Worm (Caenorhabditis elegans) whole organism, L1 larva: ENCODE measurements around the gene tkt-1.

Source experiments
- C16A3.4 ChIP-seq: fragments of 150-350 bp; optimal IDR thresholded peaks from 2 replicates; lab custom pipeline; 2014; ENCODE audit warnings: missing biosample characterization, missing genetic modification characterization
- F16B12.6 ChIP-seq: fragments of 150-350 bp; optimal IDR thresholded peaks from 2 replicates; lab custom pipeline; 2014; ENCODE audit warnings: missing biosample characterization, missing genetic modification characterization
- Y116A8C.19 ChIP-seq: sonication (generic microtip); optimal IDR thresholded peaks from 2 replicates; lab custom pipeline; 2016; ENCODE audit warnings: missing compliant biosample characterization, missing genetic modification characterization, borderline replicate concordance
- alr-1 ChIP-seq: fragments of 200-800 bp; sonication (Bioruptor generic); optimal IDR thresholded peaks from 2 replicates; lab custom pipeline; 2018; ENCODE audit warnings: borderline replicate concordance, mild to moderate bottlenecking, missing genetic modification characterization, missing compliant biosample characterization
- ama-1 ChIP-seq: fragments of 150-350 bp; optimal IDR thresholded peaks from 2 replicates; lab custom pipeline; 2014
- ceh-8 ChIP-seq: fragments of 200-800 bp; sonication (Bioruptor generic); optimal IDR thresholded peaks from 2 replicates; lab custom pipeline; 2018; ENCODE audit warnings: mild to moderate bottlenecking, missing genetic modification characterization, moderate library complexity, missing compliant biosample characterization
- ceh-82 ChIP-seq, 3 experiments: fragments of 150-350 bp in 1 of 3; sonication (generic microtip) in 2 of 3; optimal IDR thresholded peaks; 2 replicates each; lab custom pipeline; 2014 to 2017; ENCODE audit warnings: missing biosample characterization in 3 of 3, missing genetic modification characterization in 3 of 3
- ceh-88 ChIP-seq: fragments of 200-800 bp; sonication (Bioruptor generic); IDR thresholded peaks from 2 replicates; pipeline ENCODE4 v1.3.6; 2022; ENCODE audit warnings: missing genetic modification characterization, missing compliant biosample characterization
- ces-1 ChIP-seq: fragments of 150-350 bp; optimal IDR thresholded peaks from 2 replicates; lab custom pipeline; 2014; ENCODE audit warnings: missing biosample characterization, missing genetic modification reagents, missing genetic modification characterization
- dsc-1 ChIP-seq: sonication (generic microtip); optimal IDR thresholded peaks from 2 replicates; lab custom pipeline; 2016; ENCODE audit warnings: mild to moderate bottlenecking, missing genetic modification characterization, missing compliant biosample characterization
- efl-1 ChIP-seq, 4 experiments: fragments of 150-350 bp; optimal IDR thresholded peaks in 3 of 4; peaks in 1 of 4; 1 replicate in 1 of 4; 2 replicates in 3 of 4; lab custom pipeline; 2014; ENCODE audit warnings: missing biosample characterization in 2 of 4, missing genetic modification characterization in 2 of 4, missing genetic modification reagents in 2 of 4
- efl-3 ChIP-seq: fragments of 200-800 bp; sonication (Bioruptor generic); optimal IDR thresholded peaks from 2 replicates; lab custom pipeline; 2018; ENCODE audit warnings: mild to moderate bottlenecking, missing genetic modification characterization, missing compliant biosample characterization
- egl-27 ChIP-seq, 2 experiments: fragments of 150-350 bp in 1 of 2; sonication (generic microtip); optimal IDR thresholded peaks; 3 replicates each; lab custom pipeline; 2017 to 2018; ENCODE audit warnings: missing biosample characterization in 2 of 2, missing genetic modification characterization in 2 of 2, missing genetic modification reagents in 2 of 2
- elt-2 ChIP-seq: sonication (generic microtip); optimal IDR thresholded peaks from 2 replicates; lab custom pipeline; 2016; ENCODE audit warnings: missing genetic modification characterization, mild to moderate bottlenecking, inconsistent platforms, missing compliant biosample characterization, missing genetic modification reagents
- ets-5 ChIP-seq: fragments of 200-800 bp; sonication (Bioruptor generic); IDR thresholded peaks from 2 replicates; pipeline ENCODE4 v1.3.6; 2022; ENCODE audit warnings: missing genetic modification characterization, missing compliant biosample characterization
- fkh-10 ChIP-seq: sonication (generic microtip); optimal IDR thresholded peaks from 2 replicates; lab custom pipeline; 2017; ENCODE audit warnings: missing biosample characterization, missing genetic modification reagents, missing genetic modification characterization
- fkh-4 ChIP-seq: sonication (generic microtip); optimal IDR thresholded peaks from 2 replicates; lab custom pipeline; 2016; ENCODE audit warnings: missing compliant biosample characterization, missing genetic modification characterization, borderline replicate concordance
- fkh-8 ChIP-seq: sonication (generic microtip); optimal IDR thresholded peaks from 2 replicates; lab custom pipeline; 2016; ENCODE audit warnings: mild to moderate bottlenecking, missing genetic modification characterization, missing compliant biosample characterization
- fos-1 ChIP-seq: fragments of 150-350 bp; optimal IDR thresholded peaks from 2 replicates; lab custom pipeline; 2014; ENCODE audit warnings: missing biosample characterization, missing genetic modification characterization
- grh-1 ChIP-seq: fragments of 200-800 bp; sonication (Bioruptor generic); IDR thresholded peaks from 2 replicates; pipeline ENCODE4 v1.3.6; 2022; ENCODE audit warnings: missing genetic modification reagents, missing genetic modification characterization, missing compliant biosample characterization
- hpl-2 ChIP-seq: fragments of 150-350 bp; optimal IDR thresholded peaks from 2 replicates; lab custom pipeline; 2014; ENCODE audit warnings: missing biosample characterization, missing genetic modification reagents, missing genetic modification characterization
- isw-1 ChIP-seq: fragments of 200-800 bp; sonication (Bioruptor generic); IDR thresholded peaks from 2 replicates; pipeline ENCODE4 v1.3.6; 2022; ENCODE audit warnings: missing genetic modification characterization, missing compliant biosample characterization
- lin-14 ChIP-seq: fragments of 200-800 bp; sonication (Bioruptor generic); optimal IDR thresholded peaks from 2 replicates; lab custom pipeline; 2018; ENCODE audit warnings: mild to moderate bottlenecking, missing genetic modification characterization, moderate library complexity, missing compliant biosample characterization
- lin-39 ChIP-seq: fragments of 150-350 bp; optimal IDR thresholded peaks from 2 replicates; lab custom pipeline; 2014; ENCODE audit warnings: missing biosample characterization, missing genetic modification reagents, missing genetic modification characterization
- lir-3 ChIP-seq: sonication (generic microtip); optimal IDR thresholded peaks from 2 replicates; lab custom pipeline; 2016; ENCODE audit warnings: mild to moderate bottlenecking, missing genetic modification characterization, moderate library complexity, missing compliant biosample characterization; ENCODE audit not compliant: poor library complexity
- lsy-2 ChIP-seq, 2 experiments: fragments of 150-350 bp; optimal IDR thresholded peaks; 2 replicates each; lab custom pipeline; 2014; ENCODE audit warnings: missing biosample characterization in 2 of 2, missing genetic modification characterization in 2 of 2
- mab-9 ChIP-seq: fragments of 200-800 bp; sonication (Bioruptor generic); IDR thresholded peaks from 2 replicates; pipeline ENCODE4 v1.3.6; 2022; ENCODE audit warnings: missing genetic modification reagents, missing genetic modification characterization, missing compliant biosample characterization
- mdl-1 ChIP-seq, 2 experiments: fragments of 150-350 bp; optimal IDR thresholded peaks; 2 replicates each; lab custom pipeline; 2014 to 2017; ENCODE audit warnings: missing biosample characterization in 2 of 2, missing genetic modification characterization in 2 of 2, inconsistent platforms in 1 of 2
- nhr-11 ChIP-seq: fragments of 150-350 bp; optimal IDR thresholded peaks from 2 replicates; lab custom pipeline; 2014; ENCODE audit warnings: missing biosample characterization, missing genetic modification characterization
- nhr-12 ChIP-seq: sonication (generic microtip); optimal IDR thresholded peaks from 2 replicates; lab custom pipeline; 2017; ENCODE audit warnings: missing biosample characterization, missing genetic modification characterization
- nhr-19 ChIP-seq: fragments of 200-800 bp; sonication (Bioruptor generic); conservative IDR thresholded peaks from 2 replicates; pipeline ENCODE4 v1.3.6; 2022; ENCODE audit warnings: missing genetic modification characterization, missing compliant biosample characterization
- nhr-20 ChIP-seq: sonication (generic microtip); optimal IDR thresholded peaks from 2 replicates; lab custom pipeline; 2016; ENCODE audit warnings: mild to moderate bottlenecking, missing genetic modification characterization, missing compliant biosample characterization
- nhr-237 ChIP-seq: fragments of 150-350 bp; optimal IDR thresholded peaks from 2 replicates; lab custom pipeline; 2014; ENCODE audit warnings: missing biosample characterization, missing genetic modification characterization
- nhr-28 ChIP-seq: fragments of 150-350 bp; optimal IDR thresholded peaks from 2 replicates; lab custom pipeline; 2014; ENCODE audit warnings: missing biosample characterization, missing genetic modification characterization
- nhr-71 ChIP-seq: sonication (generic microtip); optimal IDR thresholded peaks from 2 replicates; lab custom pipeline; 2016; ENCODE audit warnings: mild to moderate bottlenecking, missing genetic modification characterization, moderate library complexity, missing compliant biosample characterization
- nhr-77 ChIP-seq: fragments of 150-350 bp; optimal IDR thresholded peaks from 2 replicates; lab custom pipeline; 2014; ENCODE audit warnings: missing biosample characterization, missing genetic modification characterization
- nhr-84 ChIP-seq: sonication (generic microtip); optimal IDR thresholded peaks from 2 replicates; lab custom pipeline; 2017; ENCODE audit warnings: missing biosample characterization, missing genetic modification characterization
- pag-3 ChIP-seq: sonication (generic microtip); optimal IDR thresholded peaks from 2 replicates; lab custom pipeline; 2017; ENCODE audit warnings: missing genetic modification characterization, mild to moderate bottlenecking, missing compliant biosample characterization, antibody characterized with exemption, borderline replicate concordance; ENCODE audit not compliant: insufficient read depth
- pqm-1 ChIP-seq: sonication (generic microtip); optimal IDR thresholded peaks from 3 replicates; lab custom pipeline; 2017; ENCODE audit warnings: missing biosample characterization, missing genetic modification characterization
- skn-1 ChIP-seq: fragments of 150-350 bp; optimal IDR thresholded peaks from 2 replicates; lab custom pipeline; 2014; ENCODE audit warnings: missing biosample characterization, missing genetic modification characterization
- snpc-4 ChIP-seq: fragments of 150-350 bp; optimal IDR thresholded peaks from 2 replicates; lab custom pipeline; 2014; ENCODE audit warnings: missing biosample characterization, missing genetic modification characterization
- sptf-1 ChIP-seq: fragments of 150-350 bp; optimal IDR thresholded peaks from 2 replicates; lab custom pipeline; 2014; ENCODE audit warnings: missing biosample characterization, missing genetic modification characterization
- sup-37 ChIP-seq: fragments of 200-800 bp; sonication (Bioruptor generic); optimal IDR thresholded peaks from 2 replicates; lab custom pipeline; 2018; ENCODE audit warnings: mild to moderate bottlenecking, missing genetic modification characterization, missing compliant biosample characterization
- tbx-2 ChIP-seq: sonication (generic microtip); optimal IDR thresholded peaks from 2 replicates; lab custom pipeline; 2016; ENCODE audit warnings: missing genetic modification characterization, missing compliant biosample characterization
- tlp-1 ChIP-seq: fragments of 150-350 bp; optimal IDR thresholded peaks from 2 replicates; lab custom pipeline; 2014; ENCODE audit warnings: missing biosample characterization, missing genetic modification characterization
- unc-130 ChIP-seq: fragments of 150-350 bp; optimal IDR thresholded peaks from 2 replicates; lab custom pipeline; 2017; ENCODE audit warnings: missing biosample characterization, missing genetic modification characterization, inconsistent platforms
- unc-30 ChIP-seq: sonication (generic microtip); optimal IDR thresholded peaks from 2 replicates; lab custom pipeline; 2017; ENCODE audit warnings: missing biosample characterization, missing genetic modification characterization
- unc-98 ChIP-seq: fragments of 200-800 bp; sonication (Bioruptor generic); IDR thresholded peaks from 2 replicates; pipeline ENCODE4 v1.3.6; 2022; ENCODE audit warnings: missing genetic modification characterization, missing compliant biosample characterization
- zip-4 ChIP-seq: fragments of 200-800 bp; sonication (Bioruptor generic); optimal IDR thresholded peaks from 2 replicates; lab custom pipeline; 2018; ENCODE audit warnings: mild to moderate bottlenecking, missing genetic modification characterization, moderate library complexity, missing compliant biosample characterization
- ztf-11 ChIP-seq, 2 experiments: sonication (generic microtip); optimal IDR thresholded peaks; 2 replicates each; lab custom pipeline; 2016 to 2017; ENCODE audit warnings: missing genetic modification characterization in 2 of 2, missing biosample characterization in 1 of 2, missing compliant biosample characterization in 1 of 2
- ztf-4 ChIP-seq: fragments of 150-350 bp; optimal IDR thresholded peaks from 2 replicates; lab custom pipeline; 2014; ENCODE audit warnings: missing biosample characterization, missing genetic modification characterization

The tkt-1 gene

ce11 chrIV:10284194-10284910, 40.9 kb downstream of the tkt-1 start, which contains the start of gene rad-51 (continued):
- TF ChIP-seq ceh-82 (tag; optimal IDR thresholded peaks at IDR 0.05; lab: Kevin White, UChicago): peak in 2 of 3 experiments; percentile 55 to 75
- TF ChIP-seq dsc-1: no peak
- peak; percentile 2 for TF ChIP-seq fkh-10 (GFP tag; lab: Kevin White, UChicago)
- peak; percentile 46 for TF ChIP-seq skn-1 (tag; lab: Kevin White, UChicago)
- TF ChIP-seq efl-3 (GFP tag; lab: Kevin White, UChicago): no peak
- peak in 1 of 2 experiments; percentile 76 for TF ChIP-seq mdl-1 (tag; optimal IDR thresholded peaks at IDR 0.05; lab: Kevin White, UChicago)
- no peak for TF ChIP-seq lin-39 (tag; lab: Kevin White, UChicago)
- TF ChIP-seq unc-130: no peak
- no peak for TF ChIP-seq zip-4 (GFP tag; lab: Kevin White, UChicago)
- TF ChIP-seq nhr-12 (tag; lab: Kevin White, UChicago): no peak
- peak; percentile 57 to 89 for TF ChIP-seq efl-1 (optimal IDR thresholded peaks at IDR 0.05; lab: Kevin White, UChicago)
- peak; percentile 86 to 98 for TF ChIP-seq efl-1 (GFP tag; optimal IDR thresholded peaks at IDR 0.05 in 1 of 2; lab: Kevin White, UChicago)
- TF ChIP-seq grh-1: no peak
- peak; percentile 34 for TF ChIP-seq pag-3 (tag; lab: Kevin White, UChicago)
- no peak for TF ChIP-seq mab-9 (GFP tag; lab: Robert Waterston, UW)
- peak; percentile 68 for TF ChIP-seq nhr-71 (tag; lab: Kevin White, UChicago)
- peak; percentile 16 for TF ChIP-seq ceh-8 (GFP tag; lab: Kevin White, UChicago)
- peak; percentile 51 for TF ChIP-seq fkh-8 (tag; lab: Kevin White, UChicago)
- peak; percentile 97 for TF ChIP-seq lin-14 (GFP tag; lab: Kevin White, UChicago)
- no peak for TF ChIP-seq alr-1 (tag; lab: Kevin White, UChicago)
- TF ChIP-seq lir-3: peak; percentile 5
- TF ChIP-seq unc-30 (tag; lab: Kevin White, UChicago): no peak
- no peak for TF ChIP-seq hpl-2
- TF ChIP-seq nhr-28 (tag; lab: Kevin White, UChicago): no peak
- TF ChIP-seq ama-1 (lab: Kevin White, UChicago): no peak
- TF ChIP-seq lsy-2 (tag; optimal IDR thresholded peaks at IDR 0.05; lab: Kevin White, UChicago): peak; percentile 48 to 79
- no peak for TF ChIP-seq egl-27 (tag; optimal IDR thresholded peaks at IDR 0.05; lab: Kevin White, UChicago)
- TF ChIP-seq ztf-11 (tag; optimal IDR thresholded peaks at IDR 0.05; lab: Kevin White, UChicago): no peak
- no peak for TF ChIP-seq fkh-4
- TF ChIP-seq ets-5 (GFP tag; lab: Robert Waterston, UW): no peak
- peak; percentile 39 for TF ChIP-seq nhr-77 (tag; lab: Kevin White, UChicago)
- TF ChIP-seq nhr-11 (tag; lab: Kevin White, UChicago): no peak
- no peak for TF ChIP-seq tbx-2 (tag; lab: Kevin White, UChicago)
- peak; percentile 24; the same call in 1 of the 2 replicates for TF ChIP-seq isw-1 (GFP tag; lab: Robert Waterston, UW)
- no peak for TF ChIP-seq unc-98 (GFP tag; lab: Robert Waterston, UW)
- no peak for TF ChIP-seq F16B12.6 (tag; lab: Kevin White, UChicago)
- TF ChIP-seq Y116A8C.19 (tag; lab: Kevin White, UChicago): no peak
- TF ChIP-seq C16A3.4 (tag; lab: Kevin White, UChicago): peak; percentile 39
- TF ChIP-seq nhr-84 (tag; lab: Kevin White, UChicago): no peak
- TF ChIP-seq ces-1: no peak
- no peak for TF ChIP-seq ceh-88 (GFP tag; lab: Robert Waterston, UW)
- no peak for TF ChIP-seq tlp-1 (tag; lab: Kevin White, UChicago)
- TF ChIP-seq elt-2: peak; percentile 25
- no peak for TF ChIP-seq nhr-237 (tag; lab: Kevin White, UChicago)
- TF ChIP-seq sup-37: no peak
- TF ChIP-seq ztf-4 (tag; lab: Kevin White, UChicago): no peak
- TF ChIP-seq nhr-20 (tag; lab: Kevin White, UChicago): peak; percentile 64
- TF ChIP-seq fos-1: no peak
- no peak for TF ChIP-seq pqm-1 (tag; lab: Kevin White, UChicago)
- TF ChIP-seq snpc-4: no peak
- TF ChIP-seq sptf-1 (tag; lab: Kevin White, UChicago): no peak
- TF ChIP-seq nhr-19 (GFP tag; lab: Robert Waterston, UW): no peak; the same call in 1 of the 2 replicates
